Worm (Caenorhabditis elegans) whole organism, L4 larva: ENCODE data around the gene clec-19.
"Not testable (repeated sequence)": the region's sequence is repeated elsewhere in the genome, so short reads cannot be mapped to it uniquely, and the experiment has no call there.

Experiments used
- F44E2.7 ChIP-seq: fragments of 200-800 bp; sonication (Bioruptor generic); IDR thresholded peaks from 2 replicates; pipeline ENCODE4 v2.1.2; 2022; ENCODE audit warnings: missing genetic modification characterization, missing compliant biosample characterization
- R02D3.7 ChIP-seq: fragments of 150-350 bp; sonication (generic microtip); optimal IDR thresholded peaks from 3 replicates; lab custom pipeline; 2014; ENCODE audit warnings: missing biosample characterization, missing genetic modification characterization
- T20F7.1 ChIP-seq: fragments of 200-800 bp; sonication (Bioruptor generic); optimal IDR thresholded peaks from 2 replicates; lab custom pipeline; 2018; ENCODE audit warnings: mild to moderate bottlenecking, missing genetic modification characterization, missing compliant biosample characterization
- Y5F2A.4 ChIP-seq: fragments of 200-800 bp; sonication (Bioruptor generic); optimal IDR thresholded peaks from 2 replicates; lab custom pipeline; 2018; ENCODE audit warnings: mild to moderate bottlenecking, missing genetic modification characterization, missing compliant biosample characterization
- ZK337.2 ChIP-seq: fragments of 200-800 bp; sonication (Bioruptor generic); IDR thresholded peaks from 2 replicates; pipeline ENCODE4 v1.3.6; 2022; ENCODE audit warnings: missing genetic modification reagents, missing genetic modification characterization, missing compliant biosample characterization
- aha-1 ChIP-seq: fragments of 150-350 bp; peaks from one replicate; lab custom pipeline; 2014; ENCODE audit warnings: missing biosample characterization, missing genetic modification characterization
- ceh-20 ChIP-seq: fragments of 200-800 bp; sonication (Bioruptor generic); IDR thresholded peaks from 2 replicates; pipeline ENCODE4 v1.3.6; 2022; ENCODE audit warnings: missing genetic modification reagents, missing genetic modification characterization, missing compliant biosample characterization
- daf-16 ChIP-seq, 3 experiments: sonication (generic microtip); optimal IDR thresholded peaks; 2 replicates each; lab custom pipeline; 2016 to 2017; ENCODE audit warnings: missing genetic modification characterization in 3 of 3, missing genetic modification reagents in 3 of 3, mild to moderate bottlenecking in 2 of 3, missing compliant biosample characterization in 2 of 3, missing biosample characterization in 1 of 3, moderate library complexity in 1 of 3
- daf-8 ChIP-seq: fragments of 200-800 bp; sonication (Bioruptor generic); IDR thresholded peaks from 2 replicates; pipeline ENCODE4 v1.3.6; 2022; ENCODE audit warnings: missing genetic modification characterization, missing compliant biosample characterization
- dmd-6 ChIP-seq: fragments of 200-800 bp; sonication (Bioruptor generic); IDR thresholded peaks from 2 replicates; pipeline ENCODE4 v1.3.6; 2022; ENCODE audit warnings: missing genetic modification reagents, missing genetic modification characterization, missing compliant biosample characterization
- fos-1 ChIP-seq: fragments of 150-350 bp; optimal IDR thresholded peaks from 2 replicates; lab custom pipeline; 2014; ENCODE audit warnings: missing biosample characterization, missing genetic modification characterization
- hlh-11 ChIP-seq: fragments of 200-800 bp; sonication (Bioruptor generic); optimal IDR thresholded peaks from 2 replicates; lab custom pipeline; 2018; ENCODE audit warnings: mild to moderate bottlenecking, missing genetic modification characterization, missing compliant biosample characterization
- hlh-30 ChIP-seq: sonication (generic microtip); optimal IDR thresholded peaks from 2 replicates; lab custom pipeline; 2017; ENCODE audit warnings: antibody characterized with exemption, mild to moderate bottlenecking, missing genetic modification characterization, missing compliant biosample characterization; ENCODE audit not compliant: insufficient read depth
- lim-7 ChIP-seq: fragments of 200-800 bp; sonication (Bioruptor generic); IDR thresholded peaks from 2 replicates; pipeline ENCODE4 v1.3.6; 2022; ENCODE audit warnings: missing genetic modification characterization, missing compliant biosample characterization
- lin-13 ChIP-seq: fragments of 150-350 bp; optimal IDR thresholded peaks from 2 replicates; lab custom pipeline; 2014; ENCODE audit warnings: missing biosample characterization, missing genetic modification reagents, missing genetic modification characterization
- lin-39 ChIP-seq: fragments of 150-350 bp; optimal IDR thresholded peaks from 2 replicates; lab custom pipeline; 2014; ENCODE audit warnings: missing biosample characterization, missing genetic modification reagents, missing genetic modification characterization
- madf-9 ChIP-seq: fragments of 200-800 bp; sonication (Bioruptor generic); conservative IDR thresholded peaks from 2 replicates; pipeline ENCODE4 v1.3.6; 2022; ENCODE audit warnings: missing genetic modification reagents, missing genetic modification characterization, missing compliant biosample characterization
- mdl-1 ChIP-seq, 2 experiments: fragments of 150-350 bp in 1 of 2; sonication (generic microtip) in 1 of 2; optimal IDR thresholded peaks; 2 replicates each; lab custom pipeline; 2014 to 2017; ENCODE audit warnings: missing biosample characterization in 2 of 2, missing genetic modification characterization in 2 of 2
- mdt-29 ChIP-seq: fragments of 200-800 bp; sonication (Bioruptor generic); IDR thresholded peaks from 2 replicates; pipeline ENCODE4 v1.3.6; 2022; ENCODE audit warnings: missing genetic modification reagents, missing genetic modification characterization, missing compliant biosample characterization
- mep-1 ChIP-seq: fragments of 150-350 bp; sonication (generic microtip); optimal IDR thresholded peaks from 3 replicates; lab custom pipeline; 2014; ENCODE audit warnings: missing biosample characterization, missing genetic modification characterization
- mxl-2 ChIP-seq: fragments of 200-800 bp; sonication (Bioruptor generic); conservative IDR thresholded peaks from 2 replicates; pipeline ENCODE4 v1.3.6; 2022; ENCODE audit warnings: missing genetic modification reagents, missing genetic modification characterization, missing compliant biosample characterization
- nhr-10 ChIP-seq: fragments of 150-350 bp; optimal IDR thresholded peaks from 2 replicates; lab custom pipeline; 2014; ENCODE audit warnings: missing biosample characterization, missing genetic modification characterization
- nhr-11 ChIP-seq: fragments of 150-350 bp; optimal IDR thresholded peaks from 2 replicates; lab custom pipeline; 2014; ENCODE audit warnings: missing biosample characterization, missing genetic modification characterization
- nhr-28 ChIP-seq: fragments of 150-350 bp; optimal IDR thresholded peaks from 2 replicates; lab custom pipeline; 2014; ENCODE audit warnings: missing biosample characterization, missing genetic modification characterization
- nhr-76 ChIP-seq: fragments of 150-350 bp; optimal IDR thresholded peaks from 2 replicates; lab custom pipeline; 2014; ENCODE audit warnings: missing biosample characterization, missing genetic modification characterization
- nhr-77 ChIP-seq: fragments of 150-350 bp; optimal IDR thresholded peaks from 2 replicates; lab custom pipeline; 2014; ENCODE audit warnings: missing biosample characterization, missing genetic modification characterization
- php-3 ChIP-seq: fragments of 200-800 bp; sonication (Bioruptor generic); IDR thresholded peaks from 2 replicates; pipeline ENCODE4 v1.3.6; 2022; ENCODE audit warnings: missing genetic modification reagents, missing genetic modification characterization, missing compliant biosample characterization
- pqm-1 ChIP-seq: sonication (generic microtip); optimal IDR thresholded peaks from 2 replicates; lab custom pipeline; 2017; ENCODE audit warnings: missing biosample characterization, missing genetic modification characterization
- rbr-2 ChIP-seq: sonication (generic microtip); optimal IDR thresholded peaks from 2 replicates; lab custom pipeline; 2016; ENCODE audit warnings: missing genotype, missing genetic modification characterization, missing compliant biosample characterization
- saeg-2 ChIP-seq: fragments of 200-800 bp; sonication (Bioruptor generic); IDR thresholded peaks from 2 replicates; pipeline ENCODE4 v1.3.6; 2022; ENCODE audit warnings: missing genetic modification reagents, missing genetic modification characterization, missing compliant biosample characterization
- skn-1 ChIP-seq: fragments of 150-350 bp; optimal IDR thresholded peaks from 2 replicates; lab custom pipeline; 2014; ENCODE audit warnings: missing biosample characterization, missing genetic modification characterization
- snpc-1.2 ChIP-seq: fragments of 200-800 bp; sonication (Bioruptor generic); IDR thresholded peaks from 2 replicates; pipeline ENCODE4 v1.3.6; 2022; ENCODE audit warnings: missing genetic modification reagents, missing genetic modification characterization, missing compliant biosample characterization
- tra-1 ChIP-seq: fragments of 200-800 bp; sonication (Bioruptor generic); IDR thresholded peaks from 2 replicates; pipeline ENCODE4 v1.3.6; 2022; ENCODE audit warnings: missing genetic modification reagents, missing genetic modification characterization, missing compliant biosample characterization
- unc-62 ChIP-seq, 3 experiments: fragments of 150-350 bp in 1 of 3; sonication (generic microtip); optimal IDR thresholded peaks in 2 of 3; peaks in 1 of 3; 1 replicate in 1 of 3; 2 replicates in 2 of 3; lab custom pipeline; 2014 to 2017; ENCODE audit warnings: missing biosample characterization in 3 of 3, missing genetic modification characterization in 3 of 3, missing genetic modification reagents in 3 of 3, missing genotype in 1 of 3
- vab-7 ChIP-seq: fragments of 200-800 bp; sonication (Bioruptor generic); IDR thresholded peaks from 2 replicates; pipeline ENCODE4 v1.3.6; 2022; ENCODE audit warnings: missing genetic modification reagents, missing genetic modification characterization, missing compliant biosample characterization

clec-19 gene

ce11 chrII:1763072-1763471 is 18.8 kb downstream of the clec-19 start, which contains the start of gene math-28:
TSS of gene math-28 (plus strand) at chrII:1763372.
- TF ChIP-seq skn-1 (tag; lab: Kevin White, UChicago), result no peak
- TF ChIP-seq aha-1 (tag; lab: Kevin White, UChicago), result peak; percentile 55
- TF ChIP-seq, all 104 proteins: peak for 1

ce11 chrII:1766715-1767114 is 22.4 kb downstream of the clec-19 start:
- TF ChIP-seq unc-62 (GFP tag; optimal IDR thresholded peaks at IDR 0.05 in 1 of 2; lab: Kevin White, UChicago), result peak in 1 of 2 experiments; percentile 93
- no peak for TF ChIP-seq unc-62 (tag; optimal IDR thresholded peaks at IDR 0.05; lab: Kevin White, UChicago)
- no peak for TF ChIP-seq F44E2.7 (GFP tag; lab: Robert Waterston, UW)
- TF ChIP-seq snpc-1.2 (GFP tag; lab: Robert Waterston, UW), result no peak
- TF ChIP-seq mxl-2 (GFP tag; lab: Robert Waterston, UW), result no peak
- no peak for TF ChIP-seq ZK337.2 (GFP tag; lab: Robert Waterston, UW)
- TF ChIP-seq, all 104 proteins: peak for 1

ce11 chrII:1767458-1767857 is 23.2 kb downstream of the clec-19 start:
- peak; percentile 15 for TF ChIP-seq aha-1 (tag; lab: Kevin White, UChicago)
- peak; percentile 58 for TF ChIP-seq hlh-11 (tag; lab: Kevin White, UChicago)
- TF ChIP-seq daf-16 (GFP tag; optimal IDR thresholded peaks at IDR 0.05; lab: Kevin White, UChicago), result not testable (repeated sequence)
- peak; percentile 57 for TF ChIP-seq daf-16 (tag; optimal IDR thresholded peaks at IDR 0.05; lab: Kevin White, UChicago)
- TF ChIP-seq pqm-1 (tag; lab: Kevin White, UChicago), result peak; percentile 66
- peak; percentile 95 for TF ChIP-seq nhr-28
- TF ChIP-seq php-3 (GFP tag; lab: Robert Waterston, UW), result peak; percentile 37; the same call in 1 of the 2 replicates
- TF ChIP-seq dmd-6 (GFP tag; lab: Robert Waterston, UW), result 0 out of 2 replicates have a peak, but pooled peaks have one; percentile 19

DNA sequence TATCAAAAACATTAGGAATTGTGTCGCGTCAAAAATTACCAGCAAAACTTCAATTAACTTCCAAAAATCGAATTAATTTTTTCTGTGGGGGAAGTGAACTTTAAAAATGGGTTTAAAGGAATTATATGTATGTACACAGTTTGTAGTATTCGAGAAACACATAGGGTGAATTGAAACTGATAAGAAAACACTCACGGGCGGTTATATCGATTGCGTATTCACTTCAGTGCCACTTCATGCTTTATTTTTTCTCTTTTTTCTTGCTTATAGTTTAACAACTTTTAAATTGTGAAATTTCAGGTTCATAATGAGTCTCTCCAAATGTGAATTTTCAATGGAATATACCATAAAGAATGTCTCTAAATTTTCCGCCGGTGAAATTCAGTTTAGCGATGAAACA is 27.1 kb downstream of the clec-19 start, which contains the start of gene math-26:
TSS of gene math-26 (plus strand) at position 301 of the 400 bp plus-strand sequence.
- TF ChIP-seq T20F7.1; ceh-20 (GFP tag; lab: Robert Waterston, UW); nhr-77 (tag; lab: Kevin White, UChicago): not testable (repeated sequence)

DNA sequence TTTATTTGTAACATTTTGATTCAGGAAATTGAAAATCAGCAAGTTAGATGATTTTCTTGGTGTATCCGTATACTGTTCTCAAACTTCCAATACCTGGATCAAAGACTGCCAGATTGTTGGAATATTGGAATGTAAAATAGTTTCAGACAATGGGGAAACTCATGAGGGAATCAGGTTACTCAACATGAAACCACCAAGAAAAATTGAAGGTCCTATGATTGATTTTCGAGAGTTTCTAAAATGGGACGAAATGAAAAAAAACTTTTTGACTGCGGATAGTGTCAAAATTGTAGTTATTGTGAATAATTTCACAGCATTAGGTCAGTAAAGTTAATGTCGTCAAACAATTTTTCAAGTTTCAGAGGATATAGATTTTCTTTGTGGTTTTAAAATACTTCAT is 27.5 kb downstream of the clec-19 start, which contains the start of gene math-3:
TSS of gene math-3 (plus strand) at position 301 of the 400 bp plus-strand sequence.
- no peak for TF ChIP-seq saeg-2 (GFP tag; lab: Robert Waterston, UW)
- TF ChIP-seq hlh-30 (tag; lab: Kevin White, UChicago), result no peak
- no peak for TF ChIP-seq R02D3.7 (tag; lab: Kevin White, UChicago)
- no peak for TF ChIP-seq madf-9
- peak in 1 of 2 experiments; percentile 46 for TF ChIP-seq unc-62 (GFP tag; optimal IDR thresholded peaks at IDR 0.05 in 1 of 2; lab: Kevin White, UChicago)
- no peak for TF ChIP-seq unc-62 (tag; optimal IDR thresholded peaks at IDR 0.05; lab: Kevin White, UChicago)

- TF ChIP-seq daf-8 (GFP tag; lab: Robert Waterston, UW); Y5F2A.4; rbr-2: not testable (repeated sequence)
Observed at ce11 chrII:1775234-1775633, 31.0 kb downstream of the clec-19 start, which contains the start of gene F36H5.14. TSS of gene F36H5.14 (plus strand) at chrII:1775534.

ce11 chrII:1782474-1782873 is 38.2 kb downstream of the clec-19 start, which contains the start of gene math-4:
TSS of gene math-4 (minus strand) at chrII:1782574.
- TF ChIP-seq nhr-10 (tag; lab: Kevin White, UChicago) (no peak), lin-13 (GFP tag; lab: Kevin White, UChicago) (no peak), mep-1 (tag; lab: Kevin White, UChicago) (no peak), lin-39 (tag; lab: Kevin White, UChicago) (no peak), nhr-11 (no peak), mdt-29 (GFP tag; lab: Robert Waterston, UW) (no peak), lim-7 (GFP tag; lab: Robert Waterston, UW) (no peak), fos-1 (tag; lab: Kevin White, UChicago) (no peak), mdl-1 (tag; optimal IDR thresholded peaks at IDR 0.05; lab: Kevin White, UChicago) (no peak), vab-7 (GFP tag; lab: Robert Waterston, UW) (no peak), tra-1 (GFP tag; lab: Robert Waterston, UW) (no peak), nhr-76 (no peak)
